Worm (Caenorhabditis elegans) whole organism, L4 larva: ENCODE measurements around the gene sftd-3.
A peak's percentile ranks its signal among the peaks of the same experiment; 100 is the strongest.

Source experiments
- F10B5.3 ChIP-seq: sonication (generic microtip); optimal IDR thresholded peaks from 2 replicates; lab custom pipeline; 2016; ENCODE audit warnings: mild to moderate bottlenecking, missing genetic modification characterization, missing compliant biosample characterization
- F26F4.8 ChIP-seq: fragments of 200-800 bp; sonication (Bioruptor generic); conservative IDR thresholded peaks from 2 replicates; pipeline ENCODE4 v1.3.6; 2022; ENCODE audit warnings: missing genetic modification characterization, missing compliant biosample characterization
- R02D3.7 ChIP-seq: fragments of 150-350 bp; sonication (generic microtip); optimal IDR thresholded peaks from 3 replicates; lab custom pipeline; 2014; ENCODE audit warnings: missing biosample characterization, missing genetic modification characterization
- T20F7.1 ChIP-seq: fragments of 200-800 bp; sonication (Bioruptor generic); optimal IDR thresholded peaks from 2 replicates; lab custom pipeline; 2018; ENCODE audit warnings: mild to moderate bottlenecking, missing genetic modification characterization, missing compliant biosample characterization
- T26A8.4 ChIP-seq: fragments of 200-800 bp; sonication (Bioruptor generic); IDR thresholded peaks from 2 replicates; pipeline ENCODE4 v1.3.6; 2022; ENCODE audit warnings: missing genetic modification characterization, missing compliant biosample characterization
- Y5F2A.4 ChIP-seq: fragments of 200-800 bp; sonication (Bioruptor generic); optimal IDR thresholded peaks from 2 replicates; lab custom pipeline; 2018; ENCODE audit warnings: mild to moderate bottlenecking, missing genetic modification characterization, missing compliant biosample characterization
- Y75B8A.6 ChIP-seq: fragments of 200-800 bp; sonication (Bioruptor generic); IDR thresholded peaks from 2 replicates; pipeline ENCODE4 v1.3.6; 2022; ENCODE audit warnings: missing genetic modification reagents, missing genetic modification characterization, missing compliant biosample characterization
- ZK337.2 ChIP-seq: fragments of 200-800 bp; sonication (Bioruptor generic); IDR thresholded peaks from 2 replicates; pipeline ENCODE4 v1.3.6; 2022; ENCODE audit warnings: missing genetic modification reagents, missing genetic modification characterization, missing compliant biosample characterization
- aha-1 ChIP-seq: fragments of 150-350 bp; peaks from one replicate; lab custom pipeline; 2014; ENCODE audit warnings: missing biosample characterization, missing genetic modification characterization
- ceh-20 ChIP-seq: fragments of 200-800 bp; sonication (Bioruptor generic); IDR thresholded peaks from 2 replicates; pipeline ENCODE4 v1.3.6; 2022; ENCODE audit warnings: missing genetic modification reagents, missing genetic modification characterization, missing compliant biosample characterization
- cey-2 ChIP-seq: sonication (generic microtip); optimal IDR thresholded peaks from 3 replicates; lab custom pipeline; 2017; ENCODE audit warnings: missing genetic modification characterization, mild to moderate bottlenecking, missing compliant biosample characterization, antibody characterized with exemption, borderline replicate concordance; ENCODE audit not compliant: insufficient read depth
- ctbp-1 ChIP-seq: fragments of 200-800 bp; sonication (Bioruptor generic); IDR thresholded peaks from 2 replicates; pipeline ENCODE4 v1.3.6; 2022; ENCODE audit warnings: missing genetic modification reagents, missing genetic modification characterization, missing compliant biosample characterization
- daf-8 ChIP-seq: fragments of 200-800 bp; sonication (Bioruptor generic); IDR thresholded peaks from 2 replicates; pipeline ENCODE4 v1.3.6; 2022; ENCODE audit warnings: missing genetic modification characterization, missing compliant biosample characterization
- dmd-8 ChIP-seq: fragments of 200-800 bp; sonication (Bioruptor generic); IDR thresholded peaks from 2 replicates; pipeline ENCODE4 v1.3.6; 2022; ENCODE audit warnings: missing genetic modification characterization, missing compliant biosample characterization
- dpl-1 ChIP-seq: fragments of 150-350 bp; optimal IDR thresholded peaks from 2 replicates; lab custom pipeline; 2014; ENCODE audit warnings: missing biosample characterization, missing genetic modification reagents, missing genetic modification characterization
- dve-1 ChIP-seq: sonication (generic microtip); optimal IDR thresholded peaks from 2 replicates; lab custom pipeline; 2017; ENCODE audit warnings: antibody characterized with exemption, mild to moderate bottlenecking, missing genetic modification characterization, missing compliant biosample characterization; ENCODE audit not compliant: insufficient read depth
- egl-43 ChIP-seq: fragments of 200-800 bp; sonication (Bioruptor generic); IDR thresholded peaks from 2 replicates; pipeline ENCODE4 v1.3.6; 2022; ENCODE audit warnings: missing genetic modification reagents, missing genetic modification characterization, missing compliant biosample characterization
- gei-8 ChIP-seq: fragments of 200-800 bp; sonication (Bioruptor generic); optimal IDR thresholded peaks from 2 replicates; lab custom pipeline; 2018; ENCODE audit warnings: mild to moderate bottlenecking, missing genetic modification characterization, missing compliant biosample characterization
- hlh-11 ChIP-seq: fragments of 200-800 bp; sonication (Bioruptor generic); optimal IDR thresholded peaks from 2 replicates; lab custom pipeline; 2018; ENCODE audit warnings: mild to moderate bottlenecking, missing genetic modification characterization, missing compliant biosample characterization
- hlh-30 ChIP-seq: sonication (generic microtip); optimal IDR thresholded peaks from 2 replicates; lab custom pipeline; 2017; ENCODE audit warnings: antibody characterized with exemption, mild to moderate bottlenecking, missing genetic modification characterization, missing compliant biosample characterization; ENCODE audit not compliant: insufficient read depth
- jun-1 ChIP-seq: fragments of 150-350 bp; optimal IDR thresholded peaks from 2 replicates; lab custom pipeline; 2014; ENCODE audit warnings: missing biosample characterization, missing genetic modification reagents, missing genetic modification characterization
- lim-7 ChIP-seq: fragments of 200-800 bp; sonication (Bioruptor generic); IDR thresholded peaks from 2 replicates; pipeline ENCODE4 v1.3.6; 2022; ENCODE audit warnings: missing genetic modification characterization, missing compliant biosample characterization
- lin-15B ChIP-seq: fragments of 150-350 bp; sonication (generic microtip); optimal IDR thresholded peaks from 3 replicates; lab custom pipeline; 2014; ENCODE audit warnings: missing biosample characterization, missing genetic modification characterization
- lin-29 ChIP-seq: fragments of 200-800 bp; sonication (Bioruptor generic); IDR thresholded peaks from 2 replicates; pipeline ENCODE4 v1.3.6; 2022; ENCODE audit warnings: missing genetic modification reagents, missing genetic modification characterization, missing compliant biosample characterization
- lir-3 ChIP-seq: sonication (generic microtip); optimal IDR thresholded peaks from 2 replicates; lab custom pipeline; 2016; ENCODE audit warnings: mild to moderate bottlenecking, missing genetic modification characterization, missing compliant biosample characterization
- lsy-2 ChIP-seq, 2 experiments: fragments of 150-350 bp in 1 of 2; sonication (generic microtip) in 1 of 2; optimal IDR thresholded peaks; 2 replicates each; lab custom pipeline; 2014 to 2017; ENCODE audit warnings: missing biosample characterization in 2 of 2, missing genetic modification characterization in 2 of 2
- madf-9 ChIP-seq: fragments of 200-800 bp; sonication (Bioruptor generic); conservative IDR thresholded peaks from 2 replicates; pipeline ENCODE4 v1.3.6; 2022; ENCODE audit warnings: missing genetic modification reagents, missing genetic modification characterization, missing compliant biosample characterization
- mdl-1 ChIP-seq, 2 experiments: fragments of 150-350 bp in 1 of 2; sonication (generic microtip) in 1 of 2; optimal IDR thresholded peaks; 2 replicates each; lab custom pipeline; 2014 to 2017; ENCODE audit warnings: missing biosample characterization in 2 of 2, missing genetic modification characterization in 2 of 2
- mdt-29 ChIP-seq: fragments of 200-800 bp; sonication (Bioruptor generic); IDR thresholded peaks from 2 replicates; pipeline ENCODE4 v1.3.6; 2022; ENCODE audit warnings: missing genetic modification reagents, missing genetic modification characterization, missing compliant biosample characterization
- mep-1 ChIP-seq: fragments of 150-350 bp; sonication (generic microtip); optimal IDR thresholded peaks from 3 replicates; lab custom pipeline; 2014; ENCODE audit warnings: missing biosample characterization, missing genetic modification characterization
- mxl-3 ChIP-seq: fragments of 200-800 bp; sonication (Bioruptor generic); optimal IDR thresholded peaks from 2 replicates; lab custom pipeline; 2018; ENCODE audit warnings: mild to moderate bottlenecking, missing genetic modification characterization, missing compliant biosample characterization
- nhr-10 ChIP-seq: fragments of 150-350 bp; optimal IDR thresholded peaks from 2 replicates; lab custom pipeline; 2014; ENCODE audit warnings: missing biosample characterization, missing genetic modification characterization
- nhr-25 ChIP-seq: sonication (generic microtip); optimal IDR thresholded peaks from 2 replicates; lab custom pipeline; 2017; ENCODE audit warnings: missing genetic modification characterization, mild to moderate bottlenecking, missing compliant biosample characterization, antibody characterized with exemption, moderate library complexity, borderline replicate concordance; ENCODE audit not compliant: insufficient read depth
- nhr-28 ChIP-seq: fragments of 150-350 bp; optimal IDR thresholded peaks from 2 replicates; lab custom pipeline; 2014; ENCODE audit warnings: missing biosample characterization, missing genetic modification characterization
- nhr-41 ChIP-seq: fragments of 200-800 bp; sonication (Bioruptor generic); IDR thresholded peaks from 2 replicates; pipeline ENCODE4 v1.3.6; 2022; ENCODE audit warnings: missing genetic modification reagents, missing genetic modification characterization, missing compliant biosample characterization
- nhr-42 ChIP-seq: fragments of 200-800 bp; sonication (Bioruptor generic); IDR thresholded peaks from 2 replicates; pipeline ENCODE4 v1.3.6; 2022; ENCODE audit warnings: missing genetic modification characterization, missing compliant biosample characterization
- nhr-6 ChIP-seq: fragments of 150-350 bp; optimal IDR thresholded peaks from 2 replicates; lab custom pipeline; 2014; ENCODE audit warnings: missing biosample characterization, missing genetic modification characterization
- pha-4 ChIP-seq, 2 experiments: fragments of 150-350 bp in 1 of 2; fragments of 200-800 bp in 1 of 2; sonication (Bioruptor generic) in 1 of 2; IDR thresholded peaks in 1 of 2; optimal IDR thresholded peaks in 1 of 2; 2 replicates each; pipeline versions ENCODE4 v1.3.6 to Lab custom; 2014 to 2022; ENCODE audit warnings: missing genetic modification characterization in 2 of 2, missing genetic modification reagents in 2 of 2, missing biosample characterization in 1 of 2, missing compliant biosample characterization in 1 of 2
- rbr-2 ChIP-seq: sonication (generic microtip); optimal IDR thresholded peaks from 2 replicates; lab custom pipeline; 2016; ENCODE audit warnings: missing genotype, missing genetic modification characterization, missing compliant biosample characterization
- saeg-2 ChIP-seq: fragments of 200-800 bp; sonication (Bioruptor generic); IDR thresholded peaks from 2 replicates; pipeline ENCODE4 v1.3.6; 2022; ENCODE audit warnings: missing genetic modification reagents, missing genetic modification characterization, missing compliant biosample characterization
- snpc-1.2 ChIP-seq: fragments of 200-800 bp; sonication (Bioruptor generic); IDR thresholded peaks from 2 replicates; pipeline ENCODE4 v1.3.6; 2022; ENCODE audit warnings: missing genetic modification reagents, missing genetic modification characterization, missing compliant biosample characterization
- tag-97 ChIP-seq: fragments of 200-800 bp; sonication (Bioruptor generic); IDR thresholded peaks from 2 replicates; pipeline ENCODE4 v1.3.6; 2022; ENCODE audit warnings: missing genetic modification characterization, missing compliant biosample characterization
- tra-1 ChIP-seq: fragments of 200-800 bp; sonication (Bioruptor generic); IDR thresholded peaks from 2 replicates; pipeline ENCODE4 v1.3.6; 2022; ENCODE audit warnings: missing genetic modification reagents, missing genetic modification characterization, missing compliant biosample characterization
- unc-130 ChIP-seq: sonication (generic microtip); optimal IDR thresholded peaks from 2 replicates; lab custom pipeline; 2016; ENCODE audit warnings: missing genetic modification reagents, missing genetic modification characterization, missing compliant biosample characterization
- unc-62 ChIP-seq, 3 experiments: fragments of 150-350 bp in 1 of 3; sonication (generic microtip); optimal IDR thresholded peaks in 2 of 3; peaks in 1 of 3; 1 replicate in 1 of 3; 2 replicates in 2 of 3; lab custom pipeline; 2014 to 2017; ENCODE audit warnings: missing biosample characterization in 3 of 3, missing genetic modification characterization in 3 of 3, missing genetic modification reagents in 3 of 3, missing genotype in 1 of 3
- zfp-2 ChIP-seq: sonication (generic microtip); optimal IDR thresholded peaks from 2 replicates; lab custom pipeline; 2016; ENCODE audit warnings: mild to moderate bottlenecking, missing genetic modification characterization, missing compliant biosample characterization
- zip-2 ChIP-seq: fragments of 150-350 bp; optimal IDR thresholded peaks from 2 replicates; lab custom pipeline; 2014; ENCODE audit warnings: missing biosample characterization, missing genetic modification characterization
- ztf-7 ChIP-seq: fragments of 150-350 bp; optimal IDR thresholded peaks from 2 replicates; lab custom pipeline; 2014; ENCODE audit warnings: missing biosample characterization, missing genetic modification characterization

sftd-3 gene

ce11 chrII:8931405-8932149, 32.4 kb downstream of the sftd-3 start (continued):
- no peak for TF ChIP-seq ceh-20 (GFP tag; lab: Robert Waterston, UW)
- no peak for TF ChIP-seq nhr-10 (tag; lab: Kevin White, UChicago)
- TF ChIP-seq saeg-2 = no peak
- TF ChIP-seq nhr-28 (tag; lab: Kevin White, UChicago) = peak; percentile 47
- TF ChIP-seq mdt-29 = no peak
- TF ChIP-seq pha-4 (GFP tag; IDR thresholded peaks at IDR 0.05; lab: Robert Waterston, UW) = 0 out of 2 replicates have a peak, but pooled peaks have one; percentile 34
- no peak for TF ChIP-seq pha-4 (tag; optimal IDR thresholded peaks at IDR 0.05; lab: Kevin White, UChicago)
- no peak for TF ChIP-seq tra-1
- TF ChIP-seq lin-29 (GFP tag; lab: Robert Waterston, UW) = no peak
- TF ChIP-seq lir-3 (tag; lab: Kevin White, UChicago) = no peak
- TF ChIP-seq madf-9 (GFP tag; lab: Robert Waterston, UW) = 0 out of 2 replicates have a peak, but pooled peaks have one; percentile 21
- no peak for TF ChIP-seq ctbp-1 (GFP tag; lab: Robert Waterston, UW)
- no peak for TF ChIP-seq R02D3.7 (tag; lab: Kevin White, UChicago)
- TF ChIP-seq dve-1 (tag; lab: Kevin White, UChicago) = peak; percentile 28
- peak; percentile 72 for TF ChIP-seq hlh-11 (tag; lab: Kevin White, UChicago)
- no peak for TF ChIP-seq unc-130 (GFP tag; lab: Kevin White, UChicago)
- TF ChIP-seq tag-97 (GFP tag; lab: Robert Waterston, UW) = no peak
- no peak for TF ChIP-seq Y5F2A.4 (GFP tag; lab: Kevin White, UChicago)
- TF ChIP-seq F10B5.3 (tag; lab: Kevin White, UChicago) = no peak
- TF ChIP-seq egl-43 (GFP tag; lab: Robert Waterston, UW) = 0 out of 2 replicates have a peak, but pooled peaks have one; percentile 3
- no peak for TF ChIP-seq ztf-7 (tag; lab: Kevin White, UChicago)
- TF ChIP-seq jun-1 = no peak
- 0 out of 2 replicates have a peak, but pooled peaks have one; percentile 11 for TF ChIP-seq F26F4.8 (GFP tag; lab: Robert Waterston, UW)
- peak in 1 of 2 experiments; percentile 61 for TF ChIP-seq mdl-1 (tag; optimal IDR thresholded peaks at IDR 0.05; lab: Kevin White, UChicago)
- no peak for TF ChIP-seq zfp-2 (tag; lab: Kevin White, UChicago)
- peak; percentile 76 for TF ChIP-seq hlh-30 (tag; lab: Kevin White, UChicago)
- TF ChIP-seq nhr-41 (GFP tag; lab: Robert Waterston, UW) = no peak
- TF ChIP-seq aha-1 = peak; percentile 99
- TF ChIP-seq nhr-6 (tag; lab: Kevin White, UChicago) = no peak
- TF ChIP-seq snpc-1.2 (GFP tag; lab: Robert Waterston, UW) = no peak
- TF ChIP-seq mxl-3 (GFP tag; lab: Kevin White, UChicago) = no peak
- TF ChIP-seq cey-2 (tag; lab: Kevin White, UChicago) = no peak
- no peak for TF ChIP-seq T26A8.4
- TF ChIP-seq daf-8 = no peak
- no peak for TF ChIP-seq ZK337.2 (GFP tag; lab: Robert Waterston, UW)
- TF ChIP-seq dmd-8 (GFP tag; lab: Robert Waterston, UW) = no peak
- TF ChIP-seq zip-2 (tag; lab: Kevin White, UChicago) = no peak
- no peak for TF ChIP-seq nhr-25 (tag; lab: Kevin White, UChicago)
- TF ChIP-seq unc-62 (GFP tag; optimal IDR thresholded peaks at IDR 0.05 in 1 of 2; lab: Kevin White, UChicago) = peak in 1 of 2 experiments; percentile 82
- TF ChIP-seq unc-62 (tag; optimal IDR thresholded peaks at IDR 0.05; lab: Kevin White, UChicago) = no peak
- no peak for TF ChIP-seq mep-1
- TF ChIP-seq dpl-1 (GFP tag; lab: Kevin White, UChicago) = no peak
- TF ChIP-seq T20F7.1 (GFP tag; lab: Kevin White, UChicago) = no peak
- TF ChIP-seq lsy-2 (tag; optimal IDR thresholded peaks at IDR 0.05; lab: Kevin White, UChicago) = peak; percentile 0 to 28
- no peak for TF ChIP-seq gei-8 (GFP tag; lab: Kevin White, UChicago)
- TF ChIP-seq nhr-42 = no peak
- TF ChIP-seq Y75B8A.6 (GFP tag; lab: Robert Waterston, UW) = 0 out of 2 replicates have a peak, but pooled peaks have one; percentile 7
- TF ChIP-seq lin-15B (tag; lab: Kevin White, UChicago) = no peak
- no peak for TF ChIP-seq lim-7 (GFP tag; lab: Robert Waterston, UW)
- TF ChIP-seq rbr-2 = peak; percentile 35
